Fruit fly (Drosophila melanogaster) whole organism, embryonic: ENCODE results near the gene CG13086.

Source experiments
- Atf-2 ChIP-seq: fragments of 200-800 bp; sonication (Bioruptor generic); optimal IDR thresholded peaks from 2 replicates; lab custom pipeline; 2016; ENCODE audit warnings: missing biosample characterization, missing genetic modification characterization
- BtbVII ChIP-seq: fragments of 200-800 bp; sonication (Bioruptor generic); optimal IDR thresholded peaks from 3 replicates; lab custom pipeline; 2017; ENCODE audit warnings: missing biosample characterization, mild to moderate bottlenecking, missing genetic modification characterization
- CG10979 ChIP-seq: fragments of 200-800 bp; sonication (Bioruptor generic); optimal IDR thresholded peaks from 2 replicates; lab custom pipeline; 2018; ENCODE audit warnings: missing biosample characterization, mild to moderate bottlenecking, missing genetic modification characterization, moderate library complexity
- CG11456 ChIP-seq: fragments of 200-800 bp; sonication (Bioruptor generic); IDR thresholded peaks from 3 replicates; pipeline ENCODE4 v1.3.6; 2022; ENCODE audit warnings: missing biosample characterization, missing genetic modification characterization
- CG11560 ChIP-seq: fragments of 200-800 bp; sonication (Bioruptor generic); IDR thresholded peaks from 3 replicates; pipeline ENCODE4 v1.3.6; 2022; ENCODE audit warnings: missing biosample characterization, missing genetic modification characterization
- CG14710 ChIP-seq: fragments of 200-800 bp; sonication (Bioruptor generic); optimal IDR thresholded peaks from 3 replicates; lab custom pipeline; 2019; ENCODE audit warnings: missing biosample characterization, mild to moderate bottlenecking, missing genetic modification characterization, moderate library complexity
- CG1529 ChIP-seq: fragments of 200-800 bp; sonication (Bioruptor generic); optimal IDR thresholded peaks from 3 replicates; lab custom pipeline; 2018; ENCODE audit warnings: missing biosample characterization, missing genetic modification characterization
- CG15601 ChIP-seq: fragments of 200-800 bp; sonication (Bioruptor generic); optimal IDR thresholded peaks from 3 replicates; lab custom pipeline; 2019; ENCODE audit warnings: missing biosample characterization, mild to moderate bottlenecking, missing genetic modification characterization, moderate library complexity
- CG2678 ChIP-seq: fragments of 200-800 bp; sonication (Bioruptor generic); optimal IDR thresholded peaks from 3 replicates; lab custom pipeline; 2019; ENCODE audit warnings: missing biosample characterization, mild to moderate bottlenecking, missing genetic modification characterization, moderate library complexity
- CG2712 ChIP-seq: fragments of 200-800 bp; optimal IDR thresholded peaks from 3 replicates; lab custom pipeline; 2019; ENCODE audit warnings: missing biosample characterization, mild to moderate bottlenecking, missing genetic modification characterization, moderate library complexity
- CG3281 ChIP-seq: fragments of 200-800 bp; sonication (Bioruptor generic); optimal IDR thresholded peaks from 3 replicates; lab custom pipeline; 2017; ENCODE audit warnings: missing biosample characterization, mild to moderate bottlenecking, missing genetic modification characterization
- CG34376 ChIP-seq: fragments of 200-800 bp; sonication (Bioruptor generic); optimal IDR thresholded peaks from 2 replicates; lab custom pipeline; 2018; ENCODE audit warnings: missing biosample characterization, mild to moderate bottlenecking, missing genetic modification characterization
- CG42726 ChIP-seq: fragments of 200-800 bp; sonication (Bioruptor generic); IDR thresholded peaks from 2 replicates; pipeline ENCODE4 v1.3.6; 2022; ENCODE audit warnings: missing biosample characterization, missing genetic modification characterization; ENCODE audit not compliant: partially characterized antibody
- CG4360 ChIP-seq: fragments of 200-800 bp; sonication (Bioruptor generic); IDR thresholded peaks from 2 replicates; pipeline ENCODE4 v1.3.6; 2022; ENCODE audit warnings: missing biosample characterization, missing genetic modification characterization
- CG6175 ChIP-seq: fragments of 200-800 bp; sonication (Bioruptor generic); IDR thresholded peaks from 3 replicates; pipeline ENCODE4 v1.3.6; 2022; ENCODE audit warnings: missing biosample characterization, missing genetic modification characterization
- CG6813 ChIP-seq: fragments of 200-800 bp; sonication (Bioruptor generic); optimal IDR thresholded peaks from 2 replicates; lab custom pipeline; 2017; ENCODE audit warnings: missing biosample characterization, missing genetic modification characterization, mild to moderate bottlenecking, moderate library complexity, missing genetic modification reagents
- CG7372 ChIP-seq: fragments of 200-800 bp; sonication (Bioruptor generic); IDR thresholded peaks from 2 replicates; pipeline ENCODE4 v1.3.6; 2022; ENCODE audit warnings: missing biosample characterization, missing genetic modification characterization
- CG7786 ChIP-seq: fragments of 200-800 bp; sonication (Bioruptor generic); optimal IDR thresholded peaks from 2 replicates; lab custom pipeline; 2016; ENCODE audit warnings: missing biosample characterization, missing genetic modification characterization
- CG8089 ChIP-seq: fragments of 200-800 bp; sonication (Bioruptor generic); optimal IDR thresholded peaks from 3 replicates; lab custom pipeline; 2016; ENCODE audit warnings: missing biosample characterization, missing genetic modification characterization
- Chrac-16 ChIP-seq: fragments of 200-800 bp; sonication (Bioruptor generic); optimal IDR thresholded peaks from 3 replicates; lab custom pipeline; 2016; ENCODE audit warnings: missing biosample characterization, missing genetic modification characterization
- CrebB ChIP-seq: fragments of 200-800 bp; sonication (Bioruptor generic); optimal IDR thresholded peaks from 3 replicates; lab custom pipeline; 2018; ENCODE audit warnings: missing biosample characterization, mild to moderate bottlenecking, missing genetic modification characterization
- Doc3 ChIP-seq: fragments of 200-800 bp; sonication (Bioruptor generic); IDR thresholded peaks from 3 replicates; pipeline ENCODE4 v1.3.6; 2022; ENCODE audit warnings: missing biosample characterization, missing genetic modification characterization; ENCODE audit not compliant: partially characterized antibody
- Dp ChIP-seq: fragments of 200-800 bp; sonication (Bioruptor generic); optimal IDR thresholded peaks from 2 replicates; lab custom pipeline; 2018; ENCODE audit warnings: missing biosample characterization, mild to moderate bottlenecking, missing genetic modification characterization, moderate library complexity
- E2f2 ChIP-seq: fragments of 200-800 bp; sonication (Bioruptor generic); IDR thresholded peaks from 2 replicates; pipeline ENCODE4 v1.3.6; 2022; ENCODE audit warnings: missing biosample characterization, missing genetic modification characterization
- Elba2 ChIP-seq: fragments of 200-800 bp; sonication (Bioruptor generic); optimal IDR thresholded peaks from 3 replicates; lab custom pipeline; 2016; ENCODE audit warnings: missing biosample characterization, missing genetic modification characterization
- Fer2 ChIP-seq: fragments of 200-800 bp; sonication (Bioruptor generic); optimal IDR thresholded peaks from 2 replicates; lab custom pipeline; 2018; ENCODE audit warnings: missing biosample characterization, mild to moderate bottlenecking, missing genetic modification characterization, moderate library complexity
- Hr3 ChIP-seq: fragments of 200-800 bp; sonication (Bioruptor generic); optimal IDR thresholded peaks from 3 replicates; lab custom pipeline; 2016; ENCODE audit warnings: missing biosample characterization, missing genetic modification characterization
- Hr51 ChIP-seq, 2 experiments: fragments of 200-800 bp; sonication (Bioruptor generic); optimal IDR thresholded peaks; 2 replicates in 1 of 2; 3 replicates in 1 of 2; lab custom pipeline; 2016 to 2018; ENCODE audit warnings: missing biosample characterization in 2 of 2, missing genetic modification characterization in 2 of 2, mild to moderate bottlenecking in 1 of 2, moderate library complexity in 1 of 2
- MESR4 ChIP-seq: fragments of 200-800 bp; sonication (Bioruptor generic); optimal IDR thresholded peaks from 2 replicates; lab custom pipeline; 2018; ENCODE audit warnings: missing biosample characterization, mild to moderate bottlenecking, missing genetic modification characterization, moderate library complexity
- Nf-YB ChIP-seq: fragments of 200-800 bp; sonication (Bioruptor generic); optimal IDR thresholded peaks from 3 replicates; lab custom pipeline; 2019; ENCODE audit warnings: missing biosample characterization, mild to moderate bottlenecking, missing genetic modification characterization, moderate library complexity
- Pdp1 ChIP-seq, 2 experiments: fragments of 200-800 bp; sonication (Bioruptor generic); optimal IDR thresholded peaks; 3 replicates each; lab custom pipeline; 2016; ENCODE audit warnings: missing biosample characterization in 2 of 2, missing genetic modification characterization in 2 of 2, mild to moderate bottlenecking in 1 of 2, moderate library complexity in 1 of 2
- Six4 ChIP-seq: fragments of 200-800 bp; sonication (Bioruptor generic); optimal IDR thresholded peaks from 2 replicates; lab custom pipeline; 2016; ENCODE audit warnings: missing biosample characterization, missing genetic modification characterization
- Xbp1 ChIP-seq: fragments of 200-800 bp; sonication (Bioruptor generic); optimal IDR thresholded peaks from 3 replicates; lab custom pipeline; 2016; ENCODE audit warnings: missing biosample characterization, mild to moderate bottlenecking, missing genetic modification characterization
- Xrp1 ChIP-seq: fragments of 200-800 bp; sonication (Bioruptor generic); IDR thresholded peaks from 2 replicates; pipeline ENCODE4 v1.3.6; 2022; ENCODE audit warnings: missing biosample characterization, missing genetic modification characterization
- ac ChIP-seq: fragments of 200-800 bp; sonication (Bioruptor generic); optimal IDR thresholded peaks from 3 replicates; lab custom pipeline; 2017; ENCODE audit warnings: missing biosample characterization, mild to moderate bottlenecking, missing genetic modification characterization
- dati ChIP-seq: fragments of 200-800 bp; sonication (Bioruptor generic); IDR thresholded peaks from 2 replicates; pipeline ENCODE4 v1.3.6; 2022; ENCODE audit warnings: missing biosample characterization, missing genetic modification characterization
- dimm ChIP-seq: fragments of 200-800 bp; sonication (Bioruptor generic); IDR thresholded peaks from 2 replicates; pipeline ENCODE4 v1.3.6; 2022; ENCODE audit warnings: missing biosample characterization, missing genetic modification characterization
- dmrt11E ChIP-seq: fragments of 200-800 bp; sonication (Bioruptor generic); optimal IDR thresholded peaks from 3 replicates; lab custom pipeline; 2018; ENCODE audit warnings: missing biosample characterization, mild to moderate bottlenecking, missing genetic modification characterization, moderate library complexity
- gcm ChIP-seq: fragments of 200-800 bp; sonication (Bioruptor generic); optimal IDR thresholded peaks from 2 replicates; lab custom pipeline; 2019; ENCODE audit warnings: missing biosample characterization, mild to moderate bottlenecking, missing genetic modification characterization, moderate library complexity
- gem ChIP-seq: fragments of 200-800 bp; sonication (Bioruptor generic); optimal IDR thresholded peaks from 2 replicates; lab custom pipeline; 2019; ENCODE audit warnings: missing biosample characterization, mild to moderate bottlenecking, missing genetic modification characterization, moderate library complexity
- grn ChIP-seq: fragments of 200-800 bp; sonication (Bioruptor generic); optimal IDR thresholded peaks from 3 replicates; lab custom pipeline; 2017; ENCODE audit warnings: missing biosample characterization, missing genetic modification characterization
- inv ChIP-seq: fragments of 200-800 bp; sonication (Bioruptor generic); IDR thresholded peaks from 2 replicates; pipeline ENCODE4 v1.3.6; 2022; ENCODE audit warnings: missing biosample characterization, missing genetic modification characterization; ENCODE audit not compliant: partially characterized antibody
- repo ChIP-seq: fragments of 200-800 bp; sonication (Bioruptor generic); optimal IDR thresholded peaks from 2 replicates; lab custom pipeline; 2016; ENCODE audit warnings: missing biosample characterization, missing genetic modification characterization
- salm ChIP-seq: fragments of 200-800 bp; sonication (Bioruptor generic); optimal IDR thresholded peaks from 2 replicates; lab custom pipeline; 2018; ENCODE audit warnings: missing biosample characterization, mild to moderate bottlenecking, missing genetic modification characterization
- sima ChIP-seq: fragments of 200-800 bp; sonication (Bioruptor generic); optimal IDR thresholded peaks from 2 replicates; lab custom pipeline; 2016; ENCODE audit warnings: missing biosample characterization, missing genetic modification characterization
- slp2 ChIP-seq: fragments of 200-800 bp; sonication (Bioruptor generic); optimal IDR thresholded peaks from 2 replicates; lab custom pipeline; 2016; ENCODE audit warnings: missing biosample characterization, missing genetic modification characterization
- so ChIP-seq: fragments of 200-800 bp; sonication (Bioruptor generic); IDR thresholded peaks from 3 replicates; pipeline ENCODE4 v1.3.6; 2022; ENCODE audit warnings: missing biosample characterization, missing genetic modification characterization
- stwl ChIP-seq: fragments of 200-800 bp; sonication (Bioruptor generic); optimal IDR thresholded peaks from 3 replicates; lab custom pipeline; 2018; ENCODE audit warnings: missing biosample characterization, mild to moderate bottlenecking, missing genetic modification characterization, moderate library complexity
- tll ChIP-seq, 2 experiments: fragments of 200-800 bp in 1 of 2; fragments of >200 bp in 1 of 2; sonication (Bioruptor generic) in 1 of 2; optimal IDR thresholded peaks; 2 replicates each; lab custom pipeline; 2017 to 2019; ENCODE audit warnings: missing biosample characterization in 2 of 2, missing genetic modification characterization in 2 of 2, mild to moderate bottlenecking in 1 of 2, moderate library complexity in 1 of 2
- ttk ChIP-seq: fragments of 200-800 bp; sonication (Bioruptor generic); IDR thresholded peaks from 2 replicates; pipeline ENCODE4 v2.1.2; 2022; ENCODE audit warnings: missing biosample characterization, missing genetic modification characterization
- yki ChIP-seq: fragments of >200 bp; optimal IDR thresholded peaks from 3 replicates; lab custom pipeline; 2018

Gene CG13086

DNA sequence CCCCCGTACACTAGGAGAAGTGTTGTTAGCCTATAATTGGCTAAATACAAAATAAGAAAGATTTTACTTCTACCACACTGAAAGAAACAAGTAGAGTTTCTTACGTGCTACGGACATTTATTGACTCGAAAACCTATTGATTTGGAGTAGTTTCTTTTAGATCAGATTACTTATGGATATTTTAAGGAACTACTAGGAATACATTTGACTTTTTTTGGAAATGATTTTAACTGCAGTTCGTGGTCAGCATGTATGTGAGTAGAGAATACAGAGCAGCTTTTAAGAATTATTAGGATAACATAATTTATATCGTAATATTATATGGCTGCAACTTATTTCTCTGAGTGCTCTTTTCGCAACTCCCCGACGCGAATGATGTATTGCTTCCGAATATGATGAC, 49.6 kb upstream of the CG13086 start (continued):
- TF ChIP-seq stwl (tag; lab: Kevin White, UChicago) (no peak), CG2678 (tag; lab: Kevin White, UChicago) (no peak), BtbVII (GFP tag; lab: Kevin White, UChicago) (no peak), Hr51 (GFP tag; optimal IDR thresholded peaks at IDR 0.05; lab: Kevin White, UChicago) (peak in 1 of 2 experiments; percentile 41), MESR4 (GFP tag; lab: Kevin White, UChicago) (no peak), Doc3 (GFP tag; lab: Robert Waterston, UW) (no peak), gcm (GFP tag; lab: Kevin White, UChicago) (no peak), Atf-2 (GFP tag; lab: Kevin White, UChicago) (no peak), CG7372 (GFP tag; lab: Robert Waterston, UW) (no peak), CG15601 (tag; lab: Kevin White, UChicago) (no peak), Chrac-16 (no peak), Nf-YB (GFP tag; lab: Kevin White, UChicago) (no peak), CG8089 (GFP tag; lab: Kevin White, UChicago) (no peak), CG34376 (GFP tag; lab: Kevin White, UChicago) (no peak), Hr3 (no peak), Elba2 (GFP tag; lab: Kevin White, UChicago) (peak; percentile 3), CG14710 (tag; lab: Kevin White, UChicago) (peak; percentile 13), Pdp1 (GFP tag; optimal IDR thresholded peaks at IDR 0.05; lab: Kevin White, UChicago) (peak in 1 of 2 experiments; percentile 6), CG6813 (GFP tag; lab: Kevin White, UChicago) (no peak), CG11456 (no peak), Dp (GFP tag; lab: Kevin White, UChicago) (no peak), CG6175 (no peak), ttk (GFP tag; lab: Robert Waterston, UW) (no peak), ac (no peak), repo (GFP tag; lab: Kevin White, UChicago) (no peak), CG42726 (GFP tag; lab: Robert Waterston, UW) (no peak), salm (tag; lab: Kevin White, UChicago) (no peak), gem (tag; lab: Kevin White, UChicago) (peak; percentile 39), E2f2 (0 out of 2 replicates have a peak, but pooled peaks have one; percentile 14), Fer2 (tag; lab: Kevin White, UChicago) (no peak), grn (no peak), CG3281 (no peak), CG2712 (tag; lab: Kevin White, UChicago) (no peak), CrebB (tag; lab: Kevin White, UChicago) (no peak), Xbp1 (GFP tag; lab: Kevin White, UChicago) (no peak), yki (lab: Kevin White, UChicago) (no peak), CG4360 (GFP tag; lab: Robert Waterston, UW) (no peak), CG10979 (peak; percentile 36), inv (GFP tag; lab: Robert Waterston, UW) (no peak), Six4 (GFP tag; lab: Kevin White, UChicago) (no peak), slp2 (no peak), dmrt11E (tag; lab: Kevin White, UChicago) (no peak), CG7786 (GFP tag; lab: Kevin White, UChicago) (no peak), so (no peak), sima (GFP tag; lab: Kevin White, UChicago) (no peak), CG11560 (tag; lab: Robert Waterston, UW) (no peak), dimm (no peak), dati (no peak), CG1529 (GFP tag; lab: Kevin White, UChicago) (no peak), Xrp1 (GFP tag; lab: Robert Waterston, UW) (peak; percentile 19; the same call in 1 of the 2 replicates), tll (GFP tag; optimal IDR thresholded peaks at IDR 0.05; lab: Kevin White, UChicago) (no peak)
